Fruit fly (Drosophila melanogaster): ENCODE data around the gene exex.

exex gene

DNA sequence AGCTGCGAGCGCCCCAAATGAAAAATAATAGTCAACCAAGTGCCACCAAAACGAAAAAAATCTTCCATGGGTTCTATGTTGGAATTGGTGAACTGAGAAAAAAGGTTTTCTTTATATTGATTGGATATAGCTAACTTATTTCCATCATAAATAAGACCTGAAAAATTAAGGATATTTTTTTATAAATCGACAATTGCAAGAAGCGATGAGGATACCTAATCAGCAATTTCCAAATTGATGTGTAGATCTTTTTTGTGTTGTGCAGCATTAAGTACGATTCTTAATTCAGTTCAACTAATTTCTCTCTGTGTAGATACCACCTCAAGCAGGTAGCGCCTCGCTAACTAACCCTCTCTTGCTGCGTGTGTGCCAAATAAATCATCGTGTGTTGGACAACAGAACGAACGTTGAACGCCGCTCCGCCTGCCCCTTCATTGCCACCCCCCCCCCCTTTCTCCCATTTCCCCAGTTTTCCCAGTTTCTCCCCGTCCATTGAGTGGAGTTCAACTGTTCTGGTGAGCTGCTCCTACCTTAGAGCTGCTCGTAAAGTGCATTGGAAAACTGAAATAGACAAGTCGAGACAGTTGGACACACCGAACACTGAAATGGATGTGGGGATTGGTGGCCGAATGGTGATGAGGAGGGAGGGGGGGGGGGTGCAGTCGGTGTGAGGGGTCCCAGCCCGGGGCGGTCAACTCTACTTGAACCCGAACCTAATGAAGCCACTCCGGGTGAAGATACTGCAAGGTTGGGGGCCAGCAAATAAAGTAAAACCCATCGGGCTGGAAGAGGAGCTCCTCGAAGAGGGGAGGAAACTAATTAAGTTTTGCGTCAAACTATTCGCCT is 41.1 kb downstream of the exex start (continued):
- no peak for TF ChIP-seq Adf1 (GFP tag; IDR thresholded peaks at IDR 0.05)
- TF ChIP-seq CG17612 (GFP tag; IDR thresholded peaks at IDR 0.05): no peak; the same call in 1 of the 2 replicates
- no peak for TF ChIP-seq CG18011 (GFP tag; optimal IDR thresholded peaks at IDR 0.05)
- TF ChIP-seq Rx (GFP tag; IDR thresholded peaks at IDR 0.05): peak; percentile 41; the same call in 1 of the 2 replicates
- no peak; the same call in 2 of the 3 replicates for TF ChIP-seq Optix (GFP tag; IDR thresholded peaks at IDR 0.05)
- TF ChIP-seq chm (GFP tag; IDR thresholded peaks at IDR 0.05): peak; percentile 42; the same call in 1 of the 2 replicates
- peak; percentile 74 for TF ChIP-seq CG17359 (tag; optimal IDR thresholded peaks at IDR 0.05)
- no peak for TF ChIP-seq Tbp (GFP tag; optimal IDR thresholded peaks at IDR 0.05)
- no peak for TF ChIP-seq NFAT (GFP tag; IDR thresholded peaks at IDR 0.05)
- peak; percentile 52 for TF ChIP-seq Usf (GFP tag; optimal IDR thresholded peaks at IDR 0.05)
- TF ChIP-seq CG14860 (GFP tag; IDR thresholded peaks at IDR 0.05; ENCODE audit: partially characterized antibody): no peak
- TF ChIP-seq CG18764 (GFP tag; optimal IDR thresholded peaks at IDR 0.05): peak; percentile 59
- no peak for TF ChIP-seq tx (GFP tag; optimal IDR thresholded peaks at IDR 0.05)
- TF ChIP-seq nerfin-1 (tag; optimal IDR thresholded peaks at IDR 0.05): peak; percentile 68
- no peak for TF ChIP-seq ham (GFP tag; IDR thresholded peaks at IDR 0.05)
- TF ChIP-seq run (tag; optimal IDR thresholded peaks at IDR 0.05): no peak
- no peak for TF ChIP-seq hb (GFP tag; IDR thresholded peaks at IDR 0.05; ENCODE audit: partially characterized antibody)
- peak; percentile 68 for TF ChIP-seq CG1233 (GFP tag; optimal IDR thresholded peaks at IDR 0.05)
- TF ChIP-seq Gsc (GFP tag; IDR thresholded peaks at IDR 0.05): no peak
- peak; percentile 17 for TF ChIP-seq kah (GFP tag; optimal IDR thresholded peaks at IDR 0.05)
- peak; percentile 70 for TF ChIP-seq croc (GFP tag; conservative IDR thresholded peaks at IDR 0.05)
- no peak for TF ChIP-seq CG31365 (tag; optimal IDR thresholded peaks at IDR 0.05)
- peak; percentile 38 for TF ChIP-seq Hr39 (optimal IDR thresholded peaks at IDR 0.05)
- TF ChIP-seq ranshi (GFP tag; IDR thresholded peaks at IDR 0.05): no peak
- peak; percentile 62 for TF ChIP-seq CG10654 (GFP tag; optimal IDR thresholded peaks at IDR 0.05)
- TF ChIP-seq Med (GFP tag): peak; percentile 65
- TF ChIP-seq CG5180 (GFP tag; optimal IDR thresholded peaks at IDR 0.05): peak; percentile 33
- peak; percentile 38; the same call in 1 of the 2 replicates for TF ChIP-seq wor (GFP tag; IDR thresholded peaks at IDR 0.05)
- TF ChIP-seq phol (tag; optimal IDR thresholded peaks at IDR 0.05): peak; percentile 88
- no peak for TF ChIP-seq Poxn (GFP tag; IDR thresholded peaks at IDR 0.05)
- peak; percentile 22; the same call in 1 of the 2 replicates for TF ChIP-seq E2f2 (GFP tag; IDR thresholded peaks at IDR 0.05)
- no peak for TF ChIP-seq CHES-1-like (GFP tag; optimal IDR thresholded peaks at IDR 0.05)
- TF ChIP-seq fd64A (GFP tag; optimal IDR thresholded peaks at IDR 0.05): peak; percentile 22
- TF ChIP-seq gcm (GFP tag; optimal IDR thresholded peaks at IDR 0.05): peak; percentile 74
- TF ChIP-seq Sox102F (GFP tag; optimal IDR thresholded peaks at IDR 0.05): peak; percentile 71
- TF ChIP-seq wdn (GFP tag; IDR thresholded peaks at IDR 0.05): no peak
- TF ChIP-seq CG17912 (GFP tag; optimal IDR thresholded peaks at IDR 0.05): no peak
- TF ChIP-seq CG10431 (GFP tag; optimal IDR thresholded peaks at IDR 0.05): peak; percentile 56
- peak; percentile 55 for TF ChIP-seq Dad (GFP tag; optimal IDR thresholded peaks at IDR 0.05)
- peak; percentile 71 for TF ChIP-seq Xbp1 (GFP tag; optimal IDR thresholded peaks at IDR 0.05)
- no peak for TF ChIP-seq ato (GFP tag; IDR thresholded peaks at IDR 0.05; ENCODE audit: partially characterized antibody)
- no peak for TF ChIP-seq Fer2 (tag; optimal IDR thresholded peaks at IDR 0.05)
- peak; percentile 74 for TF ChIP-seq CG11504 (tag; optimal IDR thresholded peaks at IDR 0.05)
- no peak for TF ChIP-seq MTF-1 (GFP tag; optimal IDR thresholded peaks at IDR 0.05; ENCODE audit: borderline replicate concordance)
- TF ChIP-seq CG10321 (GFP tag; IDR thresholded peaks at IDR 0.05): no peak
- 0 out of 2 replicates have a peak, but pooled peaks have one; percentile 16 for TF ChIP-seq ap (GFP tag; IDR thresholded peaks at IDR 0.05)
- peak; percentile 34 for TF ChIP-seq CG15269 (tag; optimal IDR thresholded peaks at IDR 0.05)
- peak; percentile 26 for TF ChIP-seq CG17568 (GFP tag; optimal IDR thresholded peaks at IDR 0.05)
- peak; percentile 65 for TF ChIP-seq CG13775 (GFP tag; optimal IDR thresholded peaks at IDR 0.05)

Measured in whole organism, embryonic.